Worm (Caenorhabditis elegans) whole organism, L3 larva: Measurements from ENCODE around the gene set-4.
A peak's percentile ranks its signal among the peaks of the same experiment; 100 is the strongest.

ENCODE experiments used
- R02D3.7 ChIP-seq: fragments of 150-350 bp; optimal IDR thresholded peaks from 2 replicates; lab custom pipeline; 2014; ENCODE audit warnings: missing biosample characterization, missing genetic modification characterization
- ZK546.5 ChIP-seq: sonication (generic microtip); optimal IDR thresholded peaks from 2 replicates; lab custom pipeline; 2017; ENCODE audit warnings: missing biosample characterization, missing genetic modification characterization
- aly-2 ChIP-seq: fragments of 150-350 bp; optimal IDR thresholded peaks from 2 replicates; lab custom pipeline; 2014; ENCODE audit warnings: missing biosample characterization, missing genetic modification characterization
- ama-1 ChIP-seq: fragments of 150-350 bp; optimal IDR thresholded peaks from 2 replicates; lab custom pipeline; 2018
- ceh-16 ChIP-seq: sonication (generic microtip); optimal IDR thresholded peaks from 2 replicates; lab custom pipeline; 2017; ENCODE audit warnings: missing biosample characterization, missing genetic modification characterization
- ceh-28 ChIP-seq: fragments of 150-350 bp; optimal IDR thresholded peaks from 2 replicates; lab custom pipeline; 2014; ENCODE audit warnings: missing biosample characterization, missing genetic modification reagents, missing genetic modification characterization
- ceh-82 ChIP-seq: fragments of 150-350 bp; optimal IDR thresholded peaks from 2 replicates; lab custom pipeline; 2014; ENCODE audit warnings: missing biosample characterization, missing genetic modification characterization
- ceh-9 ChIP-seq: sonication (generic microtip); optimal IDR thresholded peaks from 2 replicates; lab custom pipeline; 2018; ENCODE audit warnings: missing biosample characterization, missing genetic modification characterization
- daf-12 ChIP-seq: fragments of 150-350 bp; optimal IDR thresholded peaks from 2 replicates; lab custom pipeline; 2014; ENCODE audit warnings: missing biosample characterization, missing genetic modification reagents, missing genetic modification characterization
- egl-27 ChIP-seq: sonication (generic microtip); optimal IDR thresholded peaks from 4 replicates; lab custom pipeline; 2017; ENCODE audit warnings: missing biosample characterization, missing genetic modification reagents, missing genetic modification characterization
- egl-5 ChIP-seq: fragments of 150-350 bp; optimal IDR thresholded peaks from 2 replicates; lab custom pipeline; 2017; ENCODE audit warnings: missing biosample characterization, missing genetic modification reagents, missing genetic modification characterization, inconsistent platforms
- elt-1 ChIP-seq: fragments of 150-350 bp; optimal IDR thresholded peaks from 2 replicates; lab custom pipeline; 2014; ENCODE audit warnings: missing biosample characterization, missing genetic modification characterization
- elt-2 ChIP-seq: sonication (generic microtip); optimal IDR thresholded peaks from 2 replicates; lab custom pipeline; 2016; ENCODE audit warnings: missing genetic modification reagents, mild to moderate bottlenecking, missing genetic modification characterization, missing compliant biosample characterization
- elt-3 ChIP-seq, 3 experiments: fragments of 150-350 bp in 1 of 3; sonication (generic microtip) in 2 of 3; optimal IDR thresholded peaks; 2 replicates in 2 of 3; 4 replicates in 1 of 3; lab custom pipeline; 2014 to 2017; ENCODE audit warnings: missing biosample characterization in 3 of 3, missing genetic modification characterization in 3 of 3
- eor-1 ChIP-seq, 2 experiments: fragments of 150-350 bp; optimal IDR thresholded peaks; 2 replicates each; lab custom pipeline; 2014 to 2018; ENCODE audit warnings: missing biosample characterization in 2 of 2, missing genetic modification characterization in 2 of 2
- fkh-10 ChIP-seq: sonication (generic microtip); optimal IDR thresholded peaks from 2 replicates; lab custom pipeline; 2017; ENCODE audit warnings: missing biosample characterization, missing genetic modification reagents, missing genetic modification characterization
- fkh-2 ChIP-seq: fragments of 150-350 bp; optimal IDR thresholded peaks from 2 replicates; lab custom pipeline; 2014; ENCODE audit warnings: missing biosample characterization, missing genetic modification reagents, missing genetic modification characterization
- fos-1 ChIP-seq: fragments of 150-350 bp; optimal IDR thresholded peaks from 2 replicates; lab custom pipeline; 2014; ENCODE audit warnings: missing biosample characterization, missing genetic modification characterization
- hmg-11 ChIP-seq: sonication (generic microtip); optimal IDR thresholded peaks from 2 replicates; lab custom pipeline; 2016; ENCODE audit warnings: missing genetic modification characterization, missing compliant biosample characterization
- jun-1 ChIP-seq: fragments of 150-350 bp; optimal IDR thresholded peaks from 2 replicates; lab custom pipeline; 2014; ENCODE audit warnings: missing biosample characterization, missing genetic modification reagents, missing genetic modification characterization
- lin-15B ChIP-seq: fragments of 150-350 bp; optimal IDR thresholded peaks from 2 replicates; lab custom pipeline; 2014; ENCODE audit warnings: missing biosample characterization, missing genetic modification characterization
- lin-39 ChIP-seq: fragments of 150-350 bp; optimal IDR thresholded peaks from 2 replicates; lab custom pipeline; 2018; ENCODE audit warnings: missing biosample characterization, missing genetic modification reagents, missing genetic modification characterization
- lsy-12 ChIP-seq: sonication (generic microtip); optimal IDR thresholded peaks from 2 replicates; lab custom pipeline; 2016; ENCODE audit warnings: mild to moderate bottlenecking, missing genetic modification characterization, missing compliant biosample characterization
- mdl-1 ChIP-seq: fragments of 150-350 bp; optimal IDR thresholded peaks from 2 replicates; lab custom pipeline; 2014; ENCODE audit warnings: missing biosample characterization, missing genetic modification characterization
- mml-1 ChIP-seq: fragments of 150-350 bp; sonication (generic microtip); optimal IDR thresholded peaks from 3 replicates; lab custom pipeline; 2014; ENCODE audit warnings: missing biosample characterization, missing genetic modification characterization
- nfya-1 ChIP-seq: sonication (generic microtip); optimal IDR thresholded peaks from 2 replicates; lab custom pipeline; 2017; ENCODE audit warnings: missing genetic modification characterization, mild to moderate bottlenecking, missing compliant biosample characterization, antibody characterized with exemption, moderate library complexity; ENCODE audit not compliant: insufficient read depth
- nhr-11 ChIP-seq: fragments of 150-350 bp; optimal IDR thresholded peaks from 2 replicates; lab custom pipeline; 2014; ENCODE audit warnings: missing biosample characterization, missing genetic modification characterization
- nhr-12 ChIP-seq: fragments of 150-350 bp; optimal IDR thresholded peaks from 2 replicates; lab custom pipeline; 2014; ENCODE audit warnings: missing biosample characterization, missing genetic modification characterization
- nhr-23 ChIP-seq: fragments of 150-350 bp; optimal IDR thresholded peaks from 2 replicates; lab custom pipeline; 2014; ENCODE audit warnings: missing biosample characterization, missing genetic modification reagents, missing genetic modification characterization
- nhr-237 ChIP-seq: fragments of 150-350 bp; optimal IDR thresholded peaks from 2 replicates; lab custom pipeline; 2014; ENCODE audit warnings: missing biosample characterization, missing genetic modification characterization
- nhr-25 ChIP-seq: sonication (generic microtip); optimal IDR thresholded peaks from 2 replicates; lab custom pipeline; 2017; ENCODE audit warnings: missing biosample characterization, missing genetic modification characterization
- nhr-28 ChIP-seq: fragments of 150-350 bp; optimal IDR thresholded peaks from 2 replicates; lab custom pipeline; 2014; ENCODE audit warnings: missing biosample characterization, missing genetic modification characterization
- nhr-43 ChIP-seq: sonication (generic microtip); optimal IDR thresholded peaks from 2 replicates; lab custom pipeline; 2016; ENCODE audit warnings: mild to moderate bottlenecking, missing genetic modification characterization, missing compliant biosample characterization; ENCODE audit not compliant: poor library complexity, severe bottlenecking
- nhr-67 ChIP-seq: fragments of 150-350 bp; optimal IDR thresholded peaks from 2 replicates; lab custom pipeline; 2014; ENCODE audit warnings: missing biosample characterization, missing genetic modification characterization
- nhr-76 ChIP-seq: fragments of 150-350 bp; sonication (generic microtip); optimal IDR thresholded peaks from 5 replicates; lab custom pipeline; 2014; ENCODE audit warnings: missing biosample characterization, missing genetic modification characterization
- nhr-77 ChIP-seq: fragments of 150-350 bp; optimal IDR thresholded peaks from 2 replicates; lab custom pipeline; 2014; ENCODE audit warnings: missing biosample characterization, missing genetic modification characterization
- pha-4 ChIP-seq: fragments of 150-350 bp; optimal IDR thresholded peaks from 2 replicates; lab custom pipeline; 2014; ENCODE audit warnings: missing biosample characterization, missing genetic modification reagents, missing genetic modification characterization
- pqm-1 ChIP-seq: fragments of 150-350 bp; optimal IDR thresholded peaks from 2 replicates; lab custom pipeline; 2017; ENCODE audit warnings: missing biosample characterization, missing genetic modification characterization, inconsistent platforms
- sea-2 ChIP-seq: fragments of 150-350 bp; sonication (generic microtip); optimal IDR thresholded peaks from 4 replicates; lab custom pipeline; 2014; ENCODE audit warnings: missing biosample characterization, missing genetic modification reagents, missing genetic modification characterization
- skn-1 ChIP-seq: fragments of 150-350 bp; optimal IDR thresholded peaks from 2 replicates; lab custom pipeline; 2014; ENCODE audit warnings: missing biosample characterization, missing genetic modification characterization
- snpc-4 ChIP-seq: fragments of 150-350 bp; optimal IDR thresholded peaks from 2 replicates; lab custom pipeline; 2014; ENCODE audit warnings: missing biosample characterization, missing genetic modification characterization
- tbx-2 ChIP-seq: sonication (generic microtip); optimal IDR thresholded peaks from 2 replicates; lab custom pipeline; 2016; ENCODE audit warnings: mild to moderate bottlenecking, missing genetic modification characterization, missing compliant biosample characterization
- unc-39 ChIP-seq: sonication (generic microtip); optimal IDR thresholded peaks from 4 replicates; lab custom pipeline; 2017; ENCODE audit warnings: missing biosample characterization, missing genetic modification characterization
- unc-62 ChIP-seq: fragments of 150-350 bp; sonication (generic microtip); optimal IDR thresholded peaks from 4 replicates; lab custom pipeline; 2014; ENCODE audit warnings: missing biosample characterization, missing genetic modification reagents, missing genetic modification characterization
- zag-1 ChIP-seq: fragments of 150-350 bp; optimal IDR thresholded peaks from 2 replicates; lab custom pipeline; 2014; ENCODE audit warnings: missing biosample characterization, missing genetic modification characterization
- ztf-11 ChIP-seq: fragments of 150-350 bp; optimal IDR thresholded peaks from 2 replicates; lab custom pipeline; 2014; ENCODE audit warnings: missing biosample characterization, missing genetic modification characterization
- ztf-4 ChIP-seq: fragments of 150-350 bp; optimal IDR thresholded peaks from 2 replicates; lab custom pipeline; 2014; ENCODE audit warnings: missing biosample characterization, missing genetic modification characterization

set-4 gene

DNA sequence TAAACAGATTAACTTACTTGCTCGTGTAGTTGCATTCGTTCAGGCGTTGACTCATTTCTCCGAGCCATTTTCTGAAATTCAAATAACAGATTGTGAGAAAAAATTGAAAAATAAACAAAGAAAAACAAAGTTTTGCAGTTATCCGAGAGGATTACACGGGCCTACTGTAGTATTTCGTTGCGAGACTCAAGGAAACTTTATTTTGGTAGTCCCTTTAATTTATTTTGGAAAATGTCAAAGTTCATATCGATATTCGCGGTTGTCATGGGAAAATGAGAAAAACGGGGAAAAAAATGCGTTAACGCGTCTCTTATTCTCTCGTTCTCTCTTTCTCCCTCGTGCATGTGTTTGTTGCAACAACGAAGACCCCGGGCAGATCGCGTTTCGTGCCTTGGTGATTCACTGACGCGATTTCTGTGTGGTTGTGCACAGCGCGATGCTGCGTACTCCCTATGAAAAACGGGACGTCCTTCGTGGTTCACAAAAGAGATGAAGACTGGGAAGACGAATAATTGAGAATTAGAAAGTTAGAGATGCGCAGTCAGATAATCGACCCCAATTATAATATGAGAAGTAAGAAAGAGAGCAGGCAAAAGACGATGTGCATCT lies at the start of gene set-4:
TSS of gene set-4 (minus strand) at position 120 of the 609 bp plus-strand sequence.
- peak; percentile 94 for TF ChIP-seq nfya-1 (tag; lab: Kevin White, UChicago)
- peak; percentile 96 for TF ChIP-seq hmg-11 (tag; lab: Kevin White, UChicago)
- no peak for TF ChIP-seq eor-1 (tag; optimal IDR thresholded peaks at IDR 0.05; lab: Kevin White, UChicago)
- TF ChIP-seq mdl-1 (tag; lab: Kevin White, UChicago): peak; percentile 72
- peak; percentile 78 for TF ChIP-seq nhr-43 (tag; lab: Kevin White, UChicago)
- TF ChIP-seq nhr-25 (tag; lab: Kevin White, UChicago): peak; percentile 98
- TF ChIP-seq ztf-11 (tag; lab: Kevin White, UChicago): no peak
- no peak for TF ChIP-seq fkh-2 (tag; lab: Kevin White, UChicago)
- TF ChIP-seq nhr-67 (tag; lab: Kevin White, UChicago): no peak
- peak; percentile 60 for TF ChIP-seq egl-27
- TF ChIP-seq ceh-16 (tag; lab: Kevin White, UChicago): no peak
- TF ChIP-seq elt-3 (tag; optimal IDR thresholded peaks at IDR 0.05; lab: Kevin White, UChicago): peak in 1 of 3 experiments; percentile 55
- peak; percentile 68 for TF ChIP-seq ztf-4 (tag; lab: Kevin White, UChicago)
- TF ChIP-seq ceh-82 (tag; lab: Kevin White, UChicago): peak; percentile 75
- peak; percentile 68 for TF ChIP-seq ceh-28 (tag; lab: Kevin White, UChicago)
- TF ChIP-seq ZK546.5 (tag; lab: Kevin White, UChicago): no peak
- TF ChIP-seq jun-1 (tag; lab: Kevin White, UChicago): peak; percentile 90
- peak; percentile 80 for TF ChIP-seq nhr-11 (tag; lab: Kevin White, UChicago)
- peak; percentile 49 for TF ChIP-seq skn-1 (tag; lab: Kevin White, UChicago)
- TF ChIP-seq tbx-2 (tag; lab: Kevin White, UChicago): peak; percentile 91
- TF ChIP-seq elt-2 (tag; lab: Kevin White, UChicago): peak; percentile 84
- peak; percentile 94 for TF ChIP-seq pha-4 (tag; lab: Kevin White, UChicago)
- TF ChIP-seq aly-2: no peak
- TF ChIP-seq ceh-9 (tag; lab: Kevin White, UChicago): no peak
- TF ChIP-seq R02D3.7 (tag; lab: Kevin White, UChicago): peak; percentile 75
- TF ChIP-seq ama-1 (lab: Kevin White, UChicago): peak; percentile 54
- TF ChIP-seq nhr-23: peak; percentile 89
- peak; percentile 42 for TF ChIP-seq pqm-1 (tag; lab: Kevin White, UChicago)
- peak; percentile 86 for TF ChIP-seq egl-5 (tag; lab: Kevin White, UChicago)
- peak; percentile 27 for TF ChIP-seq zag-1 (tag; lab: Kevin White, UChicago)
- no peak for TF ChIP-seq nhr-237 (tag; lab: Kevin White, UChicago)
- peak; percentile 78 for TF ChIP-seq elt-1 (tag; lab: Kevin White, UChicago)
- peak; percentile 93 for TF ChIP-seq lin-39 (tag; lab: Kevin White, UChicago)
- peak; percentile 46 for TF ChIP-seq unc-62 (GFP tag; lab: Kevin White, UChicago)
- no peak for TF ChIP-seq nhr-76 (tag; lab: Kevin White, UChicago)
- TF ChIP-seq unc-39: no peak
- no peak for TF ChIP-seq nhr-12 (tag; lab: Kevin White, UChicago)
- TF ChIP-seq lsy-12 (tag; lab: Kevin White, UChicago): peak; percentile 86
- TF ChIP-seq fos-1: no peak
- no peak for TF ChIP-seq nhr-28 (tag; lab: Kevin White, UChicago)
- peak; percentile 64 for TF ChIP-seq fkh-10 (GFP tag; lab: Kevin White, UChicago)
- TF ChIP-seq nhr-77 (tag; lab: Kevin White, UChicago): no peak
- TF ChIP-seq sea-2 (GFP tag; lab: Kevin White, UChicago): no peak
- no peak for TF ChIP-seq mml-1 (tag; lab: Kevin White, UChicago)
- peak; percentile 94 for TF ChIP-seq snpc-4
- peak; percentile 91 for TF ChIP-seq lin-15B (tag; lab: Kevin White, UChicago)
- no peak for TF ChIP-seq daf-12 (tag; lab: Kevin White, UChicago)
- TF ChIP-seq, all 47 proteins: peak for 29
